Fruit fly (Drosophila melanogaster) Kc167 (cell line): Measurements from ENCODE around the gene CG32797.

Experiments used
- Myc ChIP-seq: fragments of >200 bp; optimal IDR thresholded peaks from 2 replicates; lab custom pipeline; 2017; ENCODE audit warnings: missing external identifiers
- Sin3A ChIP-seq: fragments of >200 bp; optimal IDR thresholded peaks from 2 replicates; lab custom pipeline; 2018; ENCODE audit warnings: missing external identifiers
- h ChIP-seq: fragments of >200 bp; optimal IDR thresholded peaks from 3 replicates; lab custom pipeline; 2018; ENCODE audit warnings: missing external identifiers
- insv ChIP-seq: fragments of >200 bp; optimal IDR thresholded peaks from 3 replicates; lab custom pipeline; 2018; ENCODE audit warnings: missing external identifiers
- psq ChIP-seq: fragments of >200 bp; optimal IDR thresholded peaks from 2 replicates; lab custom pipeline; 2017; ENCODE audit warnings: missing external identifiers
- ttk ChIP-seq: sonication (Bioruptor generic); optimal IDR thresholded peaks from 2 replicates; lab custom pipeline; 2017; ENCODE audit warnings: missing external identifiers

- TF ChIP-seq psq (lab: Kevin White, UChicago): no peak
- no peak for TF ChIP-seq insv (lab: Kevin White, UChicago)
- TF ChIP-seq h (lab: Kevin White, UChicago): no peak
- no peak for TF ChIP-seq ttk (lab: Kevin White, UChicago)
- TF ChIP-seq Myc (lab: Kevin White, UChicago): no peak
- no peak for TF ChIP-seq Sin3A (lab: Kevin White, UChicago)
Measured at dm6 chrX:2425755-2426154, at the start of gene CG32797.
